Fruit fly (Drosophila melanogaster) whole organism, embryonic: ENCODE measurements around the gene CG13631.
A peak's percentile ranks its signal among the peaks of the same experiment; 100 is the strongest.

Experiments used
- Adf1 ChIP-seq: fragments of 200-800 bp; sonication (Bioruptor generic); IDR thresholded peaks from 2 replicates; pipeline ENCODE4 v1.3.6; 2022; ENCODE audit warnings: missing biosample characterization, missing genetic modification characterization
- Asciz ChIP-seq: fragments of 200-800 bp; sonication (Bioruptor generic); optimal IDR thresholded peaks from 2 replicates; lab custom pipeline; 2017; ENCODE audit warnings: missing biosample characterization, mild to moderate bottlenecking, missing genetic modification characterization, missing genetic modification reagents
- Atf-2 ChIP-seq: fragments of 200-800 bp; sonication (Bioruptor generic); optimal IDR thresholded peaks from 2 replicates; lab custom pipeline; 2016; ENCODE audit warnings: missing biosample characterization, missing genetic modification characterization
- Atf3 ChIP-seq: fragments of 200-800 bp; sonication (Bioruptor generic); optimal IDR thresholded peaks from 3 replicates; lab custom pipeline; 2016; ENCODE audit warnings: missing biosample characterization, missing genetic modification characterization
- Blimp-1 ChIP-seq: fragments of 200-800 bp; sonication (Bioruptor generic); optimal IDR thresholded peaks from 3 replicates; lab custom pipeline; 2018; ENCODE audit warnings: missing biosample characterization, missing genetic modification characterization, mild to moderate bottlenecking, moderate library complexity, missing genetic modification reagents
- CG10209 ChIP-seq: fragments of 200-800 bp; sonication (Bioruptor generic); optimal IDR thresholded peaks from 3 replicates; lab custom pipeline; 2017; ENCODE audit warnings: missing biosample characterization, mild to moderate bottlenecking, missing genetic modification characterization, missing genetic modification reagents
- CG17328 ChIP-seq: fragments of 200-800 bp; sonication (Bioruptor generic); IDR thresholded peaks from 2 replicates; pipeline ENCODE4 v1.3.6; 2022; ENCODE audit warnings: missing biosample characterization, missing genetic modification characterization
- CG18764 ChIP-seq: fragments of 200-800 bp; sonication (Bioruptor generic); optimal IDR thresholded peaks from 3 replicates; lab custom pipeline; 2016; ENCODE audit warnings: missing biosample characterization, missing genetic modification characterization
- CG2875 ChIP-seq: fragments of 200-800 bp; sonication (Bioruptor generic); optimal IDR thresholded peaks from 2 replicates; lab custom pipeline; 2017; ENCODE audit warnings: missing biosample characterization, mild to moderate bottlenecking, missing genetic modification characterization, missing genetic modification reagents
- CG31441 ChIP-seq: fragments of 200-800 bp; sonication (Bioruptor generic); IDR thresholded peaks from 2 replicates; pipeline ENCODE4 v1.3.6; 2022; ENCODE audit warnings: missing biosample characterization, missing genetic modification characterization
- CG32767 ChIP-seq: fragments of 200-800 bp; sonication (Bioruptor generic); IDR thresholded peaks from 2 replicates; pipeline ENCODE4 v1.3.6; 2022; ENCODE audit warnings: missing biosample characterization, missing genetic modification characterization
- CG3838 ChIP-seq: fragments of 200-800 bp; sonication (Bioruptor generic); optimal IDR thresholded peaks from 3 replicates; lab custom pipeline; 2016; ENCODE audit warnings: missing biosample characterization, missing genetic modification characterization
- CG3847 ChIP-seq: fragments of 200-800 bp; sonication (Bioruptor generic); IDR thresholded peaks from 2 replicates; pipeline ENCODE4 v1.3.6; 2022; ENCODE audit warnings: missing biosample characterization, missing genetic modification characterization
- CG7271 ChIP-seq: fragments of 200-800 bp; sonication (Bioruptor generic); optimal IDR thresholded peaks from 2 replicates; lab custom pipeline; 2018; ENCODE audit warnings: missing biosample characterization, mild to moderate bottlenecking, missing genetic modification characterization, moderate library complexity
- CG7357 ChIP-seq: fragments of 200-800 bp; sonication (Bioruptor generic); IDR thresholded peaks from 3 replicates; pipeline ENCODE4 v1.3.6; 2022; ENCODE audit warnings: missing biosample characterization, missing genetic modification characterization
- CG8924 ChIP-seq: fragments of 200-800 bp; optimal IDR thresholded peaks from 3 replicates; lab custom pipeline; 2019; ENCODE audit warnings: missing biosample characterization, mild to moderate bottlenecking, missing genetic modification characterization, moderate library complexity
- CG9215 ChIP-seq: fragments of 200-800 bp; sonication (Bioruptor generic); IDR thresholded peaks from 2 replicates; pipeline ENCODE4 v1.3.6; 2022; ENCODE audit warnings: missing biosample characterization, missing genetic modification characterization
- D19B ChIP-seq: fragments of 200-800 bp; sonication (Bioruptor generic); optimal IDR thresholded peaks from 2 replicates; lab custom pipeline; 2017; ENCODE audit warnings: missing biosample characterization, mild to moderate bottlenecking, missing genetic modification characterization
- Dfd ChIP-seq, 2 experiments: fragments of >200 bp; optimal IDR thresholded peaks; 2 replicates each; lab custom pipeline; 2017; ENCODE audit warnings: missing biosample characterization in 2 of 2, missing genetic modification characterization in 2 of 2
- HLH3B ChIP-seq: fragments of 200-800 bp; sonication (Bioruptor generic); IDR thresholded peaks from 2 replicates; pipeline ENCODE4 v1.3.6; 2022; ENCODE audit warnings: missing biosample characterization, missing genetic modification characterization
- Kr ChIP-seq: fragments of 200-800 bp; sonication (Bioruptor generic); optimal IDR thresholded peaks from 2 replicates; lab custom pipeline; 2017; ENCODE audit warnings: missing biosample characterization, mild to moderate bottlenecking, missing genetic modification characterization
- Med ChIP-seq: fragments of 200-800 bp; sonication (Bioruptor generic); peaks from one replicate; lab custom pipeline; 2016; ENCODE audit warnings: missing biosample characterization, missing genetic modification characterization, mild to moderate bottlenecking, inconsistent platforms, moderate library complexity
- Myb ChIP-seq: fragments of 200-800 bp; sonication (Bioruptor generic); optimal IDR thresholded peaks from 2 replicates; lab custom pipeline; 2016; ENCODE audit warnings: missing biosample characterization, missing genetic modification characterization
- Nf-YC ChIP-seq: fragments of 200-800 bp; optimal IDR thresholded peaks from 3 replicates; lab custom pipeline; 2019; ENCODE audit warnings: missing biosample characterization, mild to moderate bottlenecking, missing genetic modification characterization, moderate library complexity
- Side ChIP-seq: fragments of 200-800 bp; sonication (Bioruptor generic); optimal IDR thresholded peaks from 2 replicates; lab custom pipeline; 2016; ENCODE audit warnings: missing biosample characterization, missing genetic modification characterization
- Stat92E ChIP-seq, 3 experiments: fragments of >200 bp in 2 of 3; fragments of 200-800 bp in 1 of 3; sonication (Bioruptor generic) in 1 of 3; optimal IDR thresholded peaks; 2 replicates each; lab custom pipeline; 2017 to 2019; ENCODE audit warnings: missing biosample characterization in 3 of 3, missing genetic modification characterization in 3 of 3, mild to moderate bottlenecking in 1 of 3, moderate library complexity in 1 of 3
- Usf ChIP-seq: fragments of 200-800 bp; sonication (Bioruptor generic); optimal IDR thresholded peaks from 2 replicates; lab custom pipeline; 2017; ENCODE audit warnings: missing genotype, missing biosample characterization, missing genetic modification characterization
- amos ChIP-seq: fragments of 200-800 bp; sonication (Bioruptor generic); IDR thresholded peaks from 2 replicates; pipeline ENCODE4 v1.3.6; 2022; ENCODE audit warnings: missing biosample characterization, missing genetic modification characterization; ENCODE audit not compliant: partially characterized antibody
- crp ChIP-seq, 2 experiments: fragments of 200-800 bp; sonication (Bioruptor generic); optimal IDR thresholded peaks; 2 replicates in 1 of 2; 3 replicates in 1 of 2; lab custom pipeline; 2017; ENCODE audit warnings: missing biosample characterization in 2 of 2, missing genetic modification characterization in 2 of 2, mild to moderate bottlenecking in 1 of 2, moderate library complexity in 1 of 2
- en ChIP-seq: fragments of 200-800 bp; sonication (Bioruptor generic); optimal IDR thresholded peaks from 2 replicates; lab custom pipeline; 2016; ENCODE audit warnings: missing biosample characterization, missing genetic modification characterization
- eve ChIP-seq, 2 experiments: fragments of >200 bp; optimal IDR thresholded peaks; 2 replicates each; lab custom pipeline; 2017; ENCODE audit warnings: missing biosample characterization in 2 of 2, missing genetic modification characterization in 2 of 2
- exex ChIP-seq: fragments of 200-800 bp; sonication (Bioruptor generic); optimal IDR thresholded peaks from 4 replicates; lab custom pipeline; 2018; ENCODE audit warnings: missing biosample characterization, mild to moderate bottlenecking, missing genetic modification characterization, moderate library complexity
- eyg ChIP-seq: fragments of 200-800 bp; sonication (Bioruptor generic); optimal IDR thresholded peaks from 3 replicates; lab custom pipeline; 2016; ENCODE audit warnings: missing biosample characterization, missing genetic modification characterization
- gro ChIP-seq: fragments of 200-800 bp; sonication (Bioruptor generic); optimal IDR thresholded peaks from 2 replicates; lab custom pipeline; 2016; ENCODE audit warnings: missing biosample characterization, missing genetic modification characterization
- ind ChIP-seq: fragments of 200-800 bp; sonication (Bioruptor generic); optimal IDR thresholded peaks from 3 replicates; lab custom pipeline; 2016; ENCODE audit warnings: missing biosample characterization, missing genetic modification characterization
- maf-S ChIP-seq: fragments of 200-800 bp; sonication (Bioruptor generic); optimal IDR thresholded peaks from 2 replicates; lab custom pipeline; 2016; ENCODE audit warnings: missing biosample characterization, missing genetic modification characterization
- nerfin-1 ChIP-seq: fragments of 200-800 bp; sonication (Bioruptor generic); optimal IDR thresholded peaks from 3 replicates; lab custom pipeline; 2019; ENCODE audit warnings: missing biosample characterization, mild to moderate bottlenecking, missing genetic modification characterization, moderate library complexity
- nerfin-2 ChIP-seq: fragments of 200-800 bp; sonication (Bioruptor generic); IDR thresholded peaks from 2 replicates; pipeline ENCODE4 v1.3.6; 2022; ENCODE audit warnings: missing biosample characterization, missing genetic modification characterization; ENCODE audit not compliant: partially characterized antibody
- pan ChIP-seq, 4 experiments: fragments of >200 bp in 3 of 4; fragments of 200-800 bp in 1 of 4; sonication (Bioruptor generic) in 1 of 4; optimal IDR thresholded peaks in 3 of 4; IDR thresholded peaks in 1 of 4; 2 replicates each; pipeline versions ENCODE4 v1.3.6 to Lab custom; 2017 to 2022; ENCODE audit warnings: missing biosample characterization in 2 of 4, missing genetic modification characterization in 2 of 4, mixed read lengths in 1 of 4
- peb ChIP-seq: fragments of 200-800 bp; sonication (Bioruptor generic); IDR thresholded peaks from 2 replicates; pipeline ENCODE4 v1.3.6; 2022; ENCODE audit warnings: missing biosample characterization, missing genetic modification characterization
- phol ChIP-seq: fragments of 200-800 bp; sonication (Bioruptor generic); optimal IDR thresholded peaks from 3 replicates; lab custom pipeline; 2018; ENCODE audit warnings: missing biosample characterization, mild to moderate bottlenecking, missing genetic modification characterization, moderate library complexity
- pita ChIP-seq: fragments of 200-800 bp; sonication (Bioruptor generic); optimal IDR thresholded peaks from 2 replicates; lab custom pipeline; 2017; ENCODE audit warnings: missing biosample characterization, mild to moderate bottlenecking, missing genetic modification characterization
- prd ChIP-seq, 3 experiments: fragments of >200 bp in 2 of 3; fragments of 200-800 bp in 1 of 3; sonication (Bioruptor generic) in 1 of 3; optimal IDR thresholded peaks in 2 of 3; IDR thresholded peaks in 1 of 3; 2 replicates in 2 of 3; 3 replicates in 1 of 3; pipeline versions ENCODE4 v1.3.6 to Lab custom; 2017 to 2022; ENCODE audit warnings: missing biosample characterization in 1 of 3, missing genetic modification characterization in 1 of 3
- ranshi ChIP-seq: fragments of 200-800 bp; sonication (Bioruptor generic); IDR thresholded peaks from 2 replicates; pipeline ENCODE4 v1.3.6; 2022; ENCODE audit warnings: missing biosample characterization, missing genetic modification characterization
- sisA ChIP-seq: fragments of 200-800 bp; sonication (Bioruptor generic); IDR thresholded peaks from 2 replicates; pipeline ENCODE4 v1.3.6; 2022; ENCODE audit warnings: missing biosample characterization, missing genetic modification characterization
- slp2 ChIP-seq: fragments of 200-800 bp; sonication (Bioruptor generic); optimal IDR thresholded peaks from 2 replicates; lab custom pipeline; 2016; ENCODE audit warnings: missing biosample characterization, missing genetic modification characterization
- toy ChIP-seq: fragments of 200-800 bp; sonication (Bioruptor generic); IDR thresholded peaks from 2 replicates; pipeline ENCODE4 v1.3.6; 2022; ENCODE audit warnings: missing biosample characterization, missing genetic modification characterization
- twi ChIP-seq: fragments of 200-800 bp; optimal IDR thresholded peaks from 2 replicates; lab custom pipeline; 2019; ENCODE audit warnings: missing biosample characterization, mild to moderate bottlenecking, missing genetic modification characterization, moderate library complexity
- zfh2 ChIP-seq: fragments of 200-800 bp; sonication (Bioruptor generic); optimal IDR thresholded peaks from 2 replicates; lab custom pipeline; 2016; ENCODE audit warnings: missing biosample characterization, missing genetic modification characterization

Gene CG13631

DNA sequence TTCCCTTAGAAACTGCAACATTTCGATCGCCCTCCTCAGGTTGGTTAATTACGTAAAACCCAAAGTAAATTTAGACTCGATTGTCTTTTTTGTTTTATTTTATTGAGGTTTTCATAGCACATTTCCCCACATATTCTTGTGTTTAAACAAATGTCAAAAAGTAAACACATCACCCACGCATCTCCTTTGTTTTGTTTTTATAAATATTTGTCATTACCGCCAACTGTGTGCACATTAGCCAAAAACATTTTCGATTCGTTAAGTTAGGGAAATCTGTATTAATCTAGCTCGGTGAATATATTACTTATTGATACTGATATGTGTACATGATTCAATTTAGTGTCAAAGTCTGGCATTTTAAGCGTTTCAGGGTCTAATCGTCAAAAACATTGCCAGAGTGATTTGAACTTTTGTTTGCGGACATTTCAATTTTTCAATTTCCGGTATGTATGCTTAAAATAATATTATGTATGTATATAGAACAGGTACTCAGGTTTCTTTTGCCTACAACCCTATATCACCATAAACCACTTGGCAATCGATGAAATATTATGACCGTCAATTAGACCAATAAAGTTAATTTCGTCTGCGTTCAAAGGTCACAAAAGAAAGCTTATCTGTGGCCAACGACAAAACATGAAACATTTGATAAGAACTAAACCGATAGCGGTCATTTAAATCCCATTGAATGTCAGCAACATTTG lies 40.6 kb downstream of the CG13631 start (continued):
- TF ChIP-seq amos: no peak
- no peak for TF ChIP-seq en (GFP tag; lab: Kevin White, UChicago)
- no peak for TF ChIP-seq CG7357 (GFP tag; lab: Robert Waterston, UW)
- no peak for TF ChIP-seq peb
- no peak for TF ChIP-seq Myb (GFP tag; lab: Kevin White, UChicago)
- TF ChIP-seq Kr (GFP tag; lab: Kevin White, UChicago): no peak
- no peak for TF ChIP-seq CG9215 (GFP tag; lab: Robert Waterston, UW)
- no peak for TF ChIP-seq Adf1
- TF ChIP-seq Atf3: no peak
- TF ChIP-seq CG7271 (tag; lab: Kevin White, UChicago): peak; percentile 48
- peak; percentile 16 for TF ChIP-seq CG8924 (tag; lab: Kevin White, UChicago)
- TF ChIP-seq Nf-YC (tag; lab: Kevin White, UChicago): no peak
- no peak for TF ChIP-seq CG17328 (GFP tag; lab: Robert Waterston, UW)
- no peak for TF ChIP-seq crp (GFP tag; optimal IDR thresholded peaks at IDR 0.05; lab: Kevin White, UChicago)
- TF ChIP-seq toy (GFP tag; lab: Robert Waterston, UW): no peak
- no peak for TF ChIP-seq ind (GFP tag; lab: Kevin White, UChicago)
- TF ChIP-seq eyg (GFP tag; lab: Kevin White, UChicago): peak; percentile 14
- TF ChIP-seq pita (GFP tag; lab: Kevin White, UChicago): no peak
- peak; percentile 63 for TF ChIP-seq CG10209 (GFP tag; lab: Kevin White, UChicago)
- TF ChIP-seq Usf (GFP tag; lab: Kevin White, UChicago): no peak
- TF ChIP-seq slp2 (GFP tag; lab: Kevin White, UChicago): no peak
- no peak for TF ChIP-seq phol (tag; lab: Kevin White, UChicago)
- TF ChIP-seq Blimp-1 (GFP tag; lab: Kevin White, UChicago): no peak
- no peak for TF ChIP-seq CG31441
- TF ChIP-seq Stat92E (GFP tag; optimal IDR thresholded peaks at IDR 0.05; lab: Kevin White, UChicago): no peak
- TF ChIP-seq maf-S (GFP tag; lab: Kevin White, UChicago): no peak
- peak; percentile 90 for TF ChIP-seq exex
- TF ChIP-seq ranshi: no peak; the same call in 1 of the 2 replicates
- no peak for TF ChIP-seq zfh2
- TF ChIP-seq Dfd (GFP tag; optimal IDR thresholded peaks at IDR 0.05; lab: Kevin White, UChicago): no peak
- no peak for TF ChIP-seq pan (optimal IDR thresholded peaks at IDR 0.05; lab: Kevin White, UChicago)
- no peak for TF ChIP-seq pan (GFP tag; optimal IDR thresholded peaks at IDR 0.05 in 1 of 2, IDR thresholded peaks at IDR 0.05 in 1 of 2)
- TF ChIP-seq HLH3B (GFP tag; lab: Robert Waterston, UW): no peak
- no peak for TF ChIP-seq CG32767 (GFP tag; lab: Robert Waterston, UW)
- no peak for TF ChIP-seq CG3847 (GFP tag; lab: Robert Waterston, UW)
- no peak for TF ChIP-seq sisA
- peak; percentile 37 for TF ChIP-seq CG3838
- TF ChIP-seq nerfin-2: no peak
- peak; percentile 52 for TF ChIP-seq nerfin-1 (tag; lab: Kevin White, UChicago)
- TF ChIP-seq CG2875 (GFP tag; lab: Kevin White, UChicago): peak; percentile 70
- no peak for TF ChIP-seq CG18764
- no peak for TF ChIP-seq Atf-2 (GFP tag; lab: Kevin White, UChicago)
- peak; percentile 92 for TF ChIP-seq Asciz (GFP tag; lab: Kevin White, UChicago)
- no peak for TF ChIP-seq twi
- no peak for TF ChIP-seq prd (optimal IDR thresholded peaks at IDR 0.05; lab: Kevin White, UChicago)
- TF ChIP-seq prd (GFP tag; IDR thresholded peaks at IDR 0.05; lab: Robert Waterston, UW): no peak
- no peak for TF ChIP-seq D19B (GFP tag; lab: Kevin White, UChicago)
- TF ChIP-seq Side (GFP tag; lab: Kevin White, UChicago): no peak
- TF ChIP-seq gro (GFP tag; lab: Kevin White, UChicago): peak; percentile 17
- TF ChIP-seq Med (GFP tag; lab: Kevin White, UChicago): peak; percentile 84
- no peak for TF ChIP-seq eve (GFP tag; optimal IDR thresholded peaks at IDR 0.05; lab: Kevin White, UChicago)
